Fruit fly (Drosophila melanogaster) whole organism, embryonic: ENCODE results near the gene CG3505.

Experiments
- Atf3 ChIP-seq: fragments of 200-800 bp; sonication (Bioruptor generic); optimal IDR thresholded peaks from 3 replicates; lab custom pipeline; 2016; ENCODE audit warnings: missing biosample characterization, missing genetic modification characterization
- Blimp-1 ChIP-seq: fragments of 200-800 bp; sonication (Bioruptor generic); optimal IDR thresholded peaks from 3 replicates; lab custom pipeline; 2018; ENCODE audit warnings: missing biosample characterization, missing genetic modification characterization, mild to moderate bottlenecking, moderate library complexity, missing genetic modification reagents
- CG10267 ChIP-seq: fragments of 200-800 bp; sonication (Bioruptor generic); optimal IDR thresholded peaks from 2 replicates; lab custom pipeline; 2018; ENCODE audit warnings: missing biosample characterization, mild to moderate bottlenecking, missing genetic modification characterization, moderate library complexity
- CG15514 ChIP-seq: fragments of 200-800 bp; sonication (Bioruptor generic); optimal IDR thresholded peaks from 3 replicates; lab custom pipeline; 2017; ENCODE audit warnings: missing biosample characterization, missing genetic modification characterization, mild to moderate bottlenecking, moderate library complexity, missing genetic modification reagents
- CG15601 ChIP-seq: fragments of 200-800 bp; sonication (Bioruptor generic); optimal IDR thresholded peaks from 3 replicates; lab custom pipeline; 2019; ENCODE audit warnings: missing biosample characterization, mild to moderate bottlenecking, missing genetic modification characterization, moderate library complexity
- CG16813 ChIP-seq: fragments of 200-800 bp; sonication (Bioruptor generic); IDR thresholded peaks from 3 replicates; pipeline ENCODE4 v1.3.6; 2022; ENCODE audit warnings: missing biosample characterization, missing genetic modification characterization; ENCODE audit not compliant: partially characterized antibody
- CG17186 ChIP-seq: fragments of 200-800 bp; sonication (Bioruptor generic); optimal IDR thresholded peaks from 3 replicates; lab custom pipeline; 2017; ENCODE audit warnings: missing biosample characterization, missing genetic modification reagents, missing genetic modification characterization
- CG17359 ChIP-seq: fragments of 200-800 bp; sonication (Bioruptor generic); optimal IDR thresholded peaks from 3 replicates; lab custom pipeline; 2018; ENCODE audit warnings: missing biosample characterization, mild to moderate bottlenecking, missing genetic modification characterization, moderate library complexity
- CG2120 ChIP-seq: fragments of 200-800 bp; sonication (Bioruptor generic); optimal IDR thresholded peaks from 3 replicates; lab custom pipeline; 2016; ENCODE audit warnings: missing biosample characterization, missing genetic modification characterization
- CG2129 ChIP-seq: fragments of 200-800 bp; sonication (Bioruptor generic); IDR thresholded peaks from 2 replicates; pipeline ENCODE4 v1.3.6; 2022; ENCODE audit warnings: missing biosample characterization, missing genetic modification characterization; ENCODE audit not compliant: partially characterized antibody
- CG3995 ChIP-seq: fragments of 200-800 bp; sonication (Bioruptor generic); optimal IDR thresholded peaks from 3 replicates; lab custom pipeline; 2016; ENCODE audit warnings: missing biosample characterization, missing genetic modification characterization
- CG6689 ChIP-seq: fragments of 200-800 bp; sonication (Bioruptor generic); IDR thresholded peaks from 2 replicates; pipeline ENCODE4 v1.3.6; 2022; ENCODE audit warnings: missing biosample characterization, missing genetic modification characterization
- CG6791 ChIP-seq: fragments of 200-800 bp; sonication (Bioruptor generic); IDR thresholded peaks from 3 replicates; pipeline ENCODE4 v1.3.6; 2022; ENCODE audit warnings: missing biosample characterization, missing genetic modification characterization; ENCODE audit not compliant: partially characterized antibody
- CG6854 ChIP-seq: fragments of 200-800 bp; sonication (Bioruptor generic); optimal IDR thresholded peaks from 3 replicates; lab custom pipeline; 2017; ENCODE audit warnings: missing biosample characterization, mild to moderate bottlenecking, missing genetic modification characterization
- CG7357 ChIP-seq: fragments of 200-800 bp; sonication (Bioruptor generic); IDR thresholded peaks from 3 replicates; pipeline ENCODE4 v1.3.6; 2022; ENCODE audit warnings: missing biosample characterization, missing genetic modification characterization
- CG7839 ChIP-seq: fragments of 200-800 bp; sonication (Bioruptor generic); optimal IDR thresholded peaks from 3 replicates; lab custom pipeline; 2018; ENCODE audit warnings: missing biosample characterization, mild to moderate bottlenecking, missing genetic modification characterization, moderate library complexity
- CG8290 ChIP-seq, 3 experiments: fragments of 200-800 bp; sonication (Bioruptor generic); optimal IDR thresholded peaks; 2 replicates each; lab custom pipeline; 2016 to 2019; ENCODE audit warnings: missing biosample characterization in 3 of 3, missing genetic modification characterization in 3 of 3, mild to moderate bottlenecking in 2 of 3, moderate library complexity in 1 of 3
- CG8359 ChIP-seq: fragments of 200-800 bp; sonication (Bioruptor generic); optimal IDR thresholded peaks from 2 replicates; lab custom pipeline; 2017; ENCODE audit warnings: missing biosample characterization, mild to moderate bottlenecking, missing genetic modification characterization, borderline replicate concordance
- CHES-1-like ChIP-seq: fragments of 200-800 bp; sonication (Bioruptor generic); optimal IDR thresholded peaks from 2 replicates; lab custom pipeline; 2016; ENCODE audit warnings: missing biosample characterization, missing genetic modification characterization
- D19B ChIP-seq: fragments of 200-800 bp; sonication (Bioruptor generic); optimal IDR thresholded peaks from 2 replicates; lab custom pipeline; 2017; ENCODE audit warnings: missing biosample characterization, mild to moderate bottlenecking, missing genetic modification characterization
- Dad ChIP-seq: fragments of 200-800 bp; sonication (Bioruptor generic); optimal IDR thresholded peaks from 3 replicates; lab custom pipeline; 2016; ENCODE audit warnings: missing biosample characterization, missing genetic modification characterization
- Dref ChIP-seq: fragments of 200-800 bp; sonication (Bioruptor generic); IDR thresholded peaks from 2 replicates; pipeline ENCODE4 v1.3.6; 2022; ENCODE audit warnings: missing biosample characterization, missing genetic modification characterization
- Fer2 ChIP-seq: fragments of 200-800 bp; sonication (Bioruptor generic); optimal IDR thresholded peaks from 2 replicates; lab custom pipeline; 2018; ENCODE audit warnings: missing biosample characterization, mild to moderate bottlenecking, missing genetic modification characterization, moderate library complexity
- HHEX ChIP-seq: fragments of 200-800 bp; sonication (Bioruptor generic); optimal IDR thresholded peaks from 3 replicates; lab custom pipeline; 2017; ENCODE audit warnings: missing biosample characterization, mild to moderate bottlenecking, missing genetic modification characterization, missing genetic modification reagents
- HLH54F ChIP-seq: fragments of 200-800 bp; sonication (Bioruptor generic); optimal IDR thresholded peaks from 3 replicates; lab custom pipeline; 2016; ENCODE audit warnings: missing biosample characterization, missing genetic modification characterization
- Hmx ChIP-seq: fragments of 200-800 bp; sonication (Bioruptor generic); optimal IDR thresholded peaks from 2 replicates; lab custom pipeline; 2016; ENCODE audit warnings: missing biosample characterization, missing genetic modification characterization
- Oli ChIP-seq: fragments of 200-800 bp; sonication (Bioruptor generic); optimal IDR thresholded peaks from 2 replicates; lab custom pipeline; 2018; ENCODE audit warnings: missing biosample characterization, mild to moderate bottlenecking, missing genetic modification characterization, moderate library complexity
- Rx ChIP-seq: fragments of 200-800 bp; sonication (Bioruptor generic); IDR thresholded peaks from 2 replicates; pipeline ENCODE4 v1.3.6; 2022; ENCODE audit warnings: missing biosample characterization, missing genetic modification characterization
- Taf1 ChIP-seq: fragments of 200-800 bp; sonication (Bioruptor generic); IDR thresholded peaks from 2 replicates; pipeline ENCODE4 v1.3.6; 2022; ENCODE audit warnings: missing biosample characterization, missing genetic modification characterization
- bbx ChIP-seq: fragments of 200-800 bp; sonication (Bioruptor generic); IDR thresholded peaks from 2 replicates; pipeline ENCODE4 v1.3.6; 2022; ENCODE audit warnings: missing biosample characterization, missing genetic modification characterization; ENCODE audit not compliant: partially characterized antibody
- cato ChIP-seq: fragments of 200-800 bp; sonication (Bioruptor generic); optimal IDR thresholded peaks from 2 replicates; lab custom pipeline; 2016; ENCODE audit warnings: missing biosample characterization, missing genetic modification characterization, borderline replicate concordance
- chinmo ChIP-seq: fragments of 200-800 bp; sonication (Bioruptor generic); IDR thresholded peaks from 4 replicates; pipeline ENCODE4 v1.3.6; 2022; ENCODE audit warnings: missing biosample characterization, missing genetic modification characterization; ENCODE audit not compliant: partially characterized antibody
- crp ChIP-seq, 2 experiments: fragments of 200-800 bp; sonication (Bioruptor generic); optimal IDR thresholded peaks; 2 replicates in 1 of 2; 3 replicates in 1 of 2; lab custom pipeline; 2017; ENCODE audit warnings: missing biosample characterization in 2 of 2, missing genetic modification characterization in 2 of 2, mild to moderate bottlenecking in 1 of 2, moderate library complexity in 1 of 2
- dan ChIP-seq: fragments of 200-800 bp; sonication (Bioruptor generic); IDR thresholded peaks from 2 replicates; pipeline ENCODE4 v1.3.6; 2022; ENCODE audit warnings: missing biosample characterization, missing genetic modification characterization
- dysf ChIP-seq: fragments of 200-800 bp; sonication (Bioruptor generic); IDR thresholded peaks from 3 replicates; pipeline ENCODE4 v1.3.6; 2022; ENCODE audit warnings: missing biosample characterization, missing genetic modification characterization
- fd3F ChIP-seq: fragments of 200-800 bp; sonication (Bioruptor generic); optimal IDR thresholded peaks from 2 replicates; lab custom pipeline; 2018; ENCODE audit warnings: missing biosample characterization, mild to moderate bottlenecking, missing genetic modification characterization, moderate library complexity
- gfzf ChIP-seq: fragments of 200-800 bp; sonication (Bioruptor generic); optimal IDR thresholded peaks from 2 replicates; lab custom pipeline; 2016; ENCODE audit warnings: missing biosample characterization, mild to moderate bottlenecking, missing genetic modification characterization, moderate library complexity
- grau ChIP-seq: fragments of 200-800 bp; optimal IDR thresholded peaks from 3 replicates; lab custom pipeline; 2019; ENCODE audit warnings: missing biosample characterization, mild to moderate bottlenecking, missing genetic modification characterization, moderate library complexity
- gsb-n ChIP-seq: fragments of 200-800 bp; sonication (Bioruptor generic); optimal IDR thresholded peaks from 3 replicates; lab custom pipeline; 2018; ENCODE audit warnings: missing biosample characterization, mild to moderate bottlenecking, missing genetic modification characterization
- hbn ChIP-seq: fragments of 200-800 bp; sonication (Bioruptor generic); IDR thresholded peaks from 2 replicates; pipeline ENCODE4 v1.3.6; 2022; ENCODE audit warnings: missing biosample characterization, missing genetic modification characterization; ENCODE audit not compliant: partially characterized antibody
- luna ChIP-seq: fragments of 200-800 bp; sonication (Bioruptor generic); optimal IDR thresholded peaks from 2 replicates; lab custom pipeline; 2016; ENCODE audit warnings: missing biosample characterization, missing genetic modification characterization
- odd ChIP-seq: fragments of 200-800 bp; sonication (Bioruptor generic); optimal IDR thresholded peaks from 2 replicates; lab custom pipeline; 2017; ENCODE audit warnings: missing biosample characterization, mild to moderate bottlenecking, missing genetic modification characterization
- phol ChIP-seq: fragments of 200-800 bp; sonication (Bioruptor generic); optimal IDR thresholded peaks from 3 replicates; lab custom pipeline; 2018; ENCODE audit warnings: missing biosample characterization, mild to moderate bottlenecking, missing genetic modification characterization, moderate library complexity
- run ChIP-seq: fragments of 200-800 bp; sonication (Bioruptor generic); optimal IDR thresholded peaks from 3 replicates; lab custom pipeline; 2018; ENCODE audit warnings: missing biosample characterization, mild to moderate bottlenecking, missing genetic modification characterization
- slbo ChIP-seq: fragments of 200-800 bp; sonication (Bioruptor generic); IDR thresholded peaks from 2 replicates; pipeline ENCODE4 v1.3.6; 2022; ENCODE audit warnings: missing biosample characterization, missing genetic modification characterization
- sob ChIP-seq: fragments of 200-800 bp; sonication (Bioruptor generic); IDR thresholded peaks from 2 replicates; pipeline ENCODE4 v1.3.6; 2022; ENCODE audit warnings: missing biosample characterization, missing genetic modification characterization
- sug ChIP-seq: fragments of 200-800 bp; optimal IDR thresholded peaks from 2 replicates; lab custom pipeline; 2019; ENCODE audit warnings: missing biosample characterization, mild to moderate bottlenecking, missing genetic modification characterization, moderate library complexity
- tll ChIP-seq, 2 experiments: fragments of 200-800 bp in 1 of 2; fragments of >200 bp in 1 of 2; sonication (Bioruptor generic) in 1 of 2; optimal IDR thresholded peaks; 2 replicates each; lab custom pipeline; 2017 to 2019; ENCODE audit warnings: missing biosample characterization in 2 of 2, missing genetic modification characterization in 2 of 2, mild to moderate bottlenecking in 1 of 2, moderate library complexity in 1 of 2
- toy ChIP-seq: fragments of 200-800 bp; sonication (Bioruptor generic); IDR thresholded peaks from 2 replicates; pipeline ENCODE4 v1.3.6; 2022; ENCODE audit warnings: missing biosample characterization, missing genetic modification characterization

Gene CG3505

DNA sequence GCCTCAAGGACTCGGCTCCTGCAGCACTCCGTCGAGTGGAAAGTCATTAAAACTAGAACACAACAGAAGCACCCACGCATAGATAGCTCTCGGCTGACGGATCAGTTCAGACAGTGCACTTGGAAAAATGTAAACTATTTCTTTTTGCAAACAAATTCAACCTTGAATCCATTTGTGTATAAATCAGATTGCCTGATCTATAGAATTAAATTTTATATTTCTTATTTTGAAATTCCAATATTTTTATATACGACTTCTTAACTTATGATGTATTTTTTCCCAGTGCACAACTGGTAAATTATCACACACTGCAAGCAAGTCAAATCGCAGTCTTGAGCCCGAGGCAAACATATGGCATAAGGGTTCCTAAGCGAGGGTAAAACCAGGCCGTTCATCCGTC lies 17.5 kb downstream of the CG3505 start (continued):
- TF ChIP-seq cato (GFP tag; lab: Kevin White, UChicago) (no peak), chinmo (GFP tag; lab: Robert Waterston, UW) (no peak), gsb-n (peak; percentile 76), luna (GFP tag; lab: Kevin White, UChicago) (no peak), CG16813 (GFP tag; lab: Robert Waterston, UW) (no peak), gfzf (no peak), odd (GFP tag; lab: Kevin White, UChicago) (peak; percentile 14), CG17186 (no peak), Fer2 (tag; lab: Kevin White, UChicago) (no peak), sob (GFP tag; lab: Robert Waterston, UW) (no peak), phol (peak; percentile 79), CG15601 (tag; lab: Kevin White, UChicago) (peak; percentile 37), bbx (GFP tag; lab: Robert Waterston, UW) (no peak), fd3F (no peak), CG2120 (GFP tag; lab: Kevin White, UChicago) (no peak), Taf1 (GFP tag; lab: Robert Waterston, UW) (no peak), CG7357 (peak; percentile 61; the same call in 2 of the 3 replicates), tll (GFP tag; optimal IDR thresholded peaks at IDR 0.05; lab: Kevin White, UChicago) (peak in 1 of 2 experiments; percentile 92), CG8290 (GFP tag; optimal IDR thresholded peaks at IDR 0.05; lab: Kevin White, UChicago) (peak; percentile 30), CG8290 (tag; optimal IDR thresholded peaks at IDR 0.05; lab: Kevin White, UChicago) (no peak), CG15514 (GFP tag; lab: Kevin White, UChicago) (no peak), CG6791 (no peak), CG2129 (no peak), dysf (GFP tag; lab: Robert Waterston, UW) (peak; percentile 54; the same call in 1 of the 3 replicates), sug (no peak), D19B (GFP tag; lab: Kevin White, UChicago) (no peak), Rx (GFP tag; lab: Robert Waterston, UW) (peak; percentile 64), Hmx (GFP tag; lab: Kevin White, UChicago) (no peak), hbn (GFP tag; lab: Robert Waterston, UW) (no peak), slbo (no peak), dan (GFP tag; lab: Robert Waterston, UW) (peak; percentile 63; the same call in 1 of the 2 replicates), Dref (GFP tag; lab: Robert Waterston, UW) (no peak), CG6854 (no peak), Oli (tag; lab: Kevin White, UChicago) (peak; percentile 62), CG10267 (tag; lab: Kevin White, UChicago) (peak; percentile 81), CHES-1-like (GFP tag; lab: Kevin White, UChicago) (no peak), toy (GFP tag; lab: Robert Waterston, UW) (no peak), Dad (GFP tag; lab: Kevin White, UChicago) (no peak), run (tag; lab: Kevin White, UChicago) (no peak), Blimp-1 (GFP tag; lab: Kevin White, UChicago) (peak; percentile 68), CG8359 (peak; percentile 51), HLH54F (no peak), CG7839 (tag; lab: Kevin White, UChicago) (peak; percentile 75), CG6689 (GFP tag; lab: Robert Waterston, UW) (peak; percentile 76), HHEX (GFP tag; lab: Kevin White, UChicago) (no peak), Atf3 (GFP tag; lab: Kevin White, UChicago) (peak; percentile 3), CG17359 (tag; lab: Kevin White, UChicago) (peak; percentile 61), CG3995 (GFP tag; lab: Kevin White, UChicago) (no peak), crp (GFP tag; optimal IDR thresholded peaks at IDR 0.05; lab: Kevin White, UChicago) (no peak), grau (peak; percentile 57)
